Fruit fly (Drosophila melanogaster) whole organism, embryonic: Measurements from ENCODE around the gene lilli.

Source experiments
- Ada2b ChIP-seq: fragments of 200-800 bp; sonication (Bioruptor generic); IDR thresholded peaks from 2 replicates; pipeline ENCODE4 v1.3.6; 2022; ENCODE audit warnings: missing biosample characterization, missing genetic modification characterization
- Atf3 ChIP-seq: fragments of 200-800 bp; sonication (Bioruptor generic); optimal IDR thresholded peaks from 3 replicates; lab custom pipeline; 2016; ENCODE audit warnings: missing biosample characterization, missing genetic modification characterization
- B-H2 ChIP-seq: fragments of 200-800 bp; sonication (Bioruptor generic); optimal IDR thresholded peaks from 2 replicates; lab custom pipeline; 2018; ENCODE audit warnings: missing biosample characterization, mild to moderate bottlenecking, missing genetic modification characterization
- CG10543 ChIP-seq: fragments of 200-800 bp; sonication (Bioruptor generic); optimal IDR thresholded peaks from 3 replicates; lab custom pipeline; 2017; ENCODE audit warnings: missing biosample characterization, mild to moderate bottlenecking, missing genetic modification characterization, moderate library complexity
- CG12219 ChIP-seq: fragments of 200-800 bp; sonication (Bioruptor generic); optimal IDR thresholded peaks from 3 replicates; lab custom pipeline; 2018; ENCODE audit warnings: missing biosample characterization, mild to moderate bottlenecking, missing genetic modification characterization
- CG12299 ChIP-seq: fragments of 200-800 bp; sonication (Bioruptor generic); optimal IDR thresholded peaks from 2 replicates; lab custom pipeline; 2018; ENCODE audit warnings: missing biosample characterization, mild to moderate bottlenecking, missing genetic modification characterization
- CG15696 ChIP-seq: fragments of 200-800 bp; sonication (Bioruptor generic); optimal IDR thresholded peaks from 2 replicates; lab custom pipeline; 2019; ENCODE audit warnings: missing biosample characterization, mild to moderate bottlenecking, missing genetic modification characterization, moderate library complexity
- CG16779 ChIP-seq: fragments of 200-800 bp; sonication (Bioruptor generic); IDR thresholded peaks from 2 replicates; pipeline ENCODE4 v1.3.6; 2022; ENCODE audit warnings: missing biosample characterization, missing genetic modification characterization
- CG17328 ChIP-seq: fragments of 200-800 bp; sonication (Bioruptor generic); IDR thresholded peaks from 2 replicates; pipeline ENCODE4 v1.3.6; 2022; ENCODE audit warnings: missing biosample characterization, missing genetic modification characterization
- CG17568 ChIP-seq: fragments of 200-800 bp; sonication (Bioruptor generic); optimal IDR thresholded peaks from 2 replicates; lab custom pipeline; 2018; ENCODE audit warnings: missing biosample characterization, mild to moderate bottlenecking, missing genetic modification characterization, moderate library complexity
- CG30020 ChIP-seq: fragments of 200-800 bp; optimal IDR thresholded peaks from 2 replicates; lab custom pipeline; 2019; ENCODE audit warnings: missing biosample characterization, mild to moderate bottlenecking, missing genetic modification characterization, moderate library complexity
- CG30403 ChIP-seq: fragments of 200-800 bp; sonication (Bioruptor generic); optimal IDR thresholded peaks from 3 replicates; lab custom pipeline; 2016; ENCODE audit warnings: missing biosample characterization, missing genetic modification characterization
- CG31365 ChIP-seq: fragments of 200-800 bp; sonication (Bioruptor generic); optimal IDR thresholded peaks from 2 replicates; lab custom pipeline; 2018; ENCODE audit warnings: missing biosample characterization, mild to moderate bottlenecking, missing genetic modification characterization
- CG31388 ChIP-seq: fragments of 200-800 bp; sonication (Bioruptor generic); optimal IDR thresholded peaks from 2 replicates; lab custom pipeline; 2016; ENCODE audit warnings: missing biosample characterization, missing genetic modification characterization
- CG4404 ChIP-seq: fragments of 200-800 bp; sonication (Bioruptor generic); IDR thresholded peaks from 2 replicates; pipeline ENCODE4 v1.3.6; 2022; ENCODE audit warnings: missing biosample characterization, missing genetic modification characterization
- CG6689 ChIP-seq: fragments of 200-800 bp; sonication (Bioruptor generic); IDR thresholded peaks from 2 replicates; pipeline ENCODE4 v1.3.6; 2022; ENCODE audit warnings: missing biosample characterization, missing genetic modification characterization
- CG7786 ChIP-seq: fragments of 200-800 bp; sonication (Bioruptor generic); optimal IDR thresholded peaks from 2 replicates; lab custom pipeline; 2016; ENCODE audit warnings: missing biosample characterization, missing genetic modification characterization
- CG8089 ChIP-seq: fragments of 200-800 bp; sonication (Bioruptor generic); optimal IDR thresholded peaks from 3 replicates; lab custom pipeline; 2016; ENCODE audit warnings: missing biosample characterization, missing genetic modification characterization
- CG8290 ChIP-seq, 3 experiments: fragments of 200-800 bp; sonication (Bioruptor generic); optimal IDR thresholded peaks; 2 replicates each; lab custom pipeline; 2016 to 2019; ENCODE audit warnings: missing biosample characterization in 3 of 3, missing genetic modification characterization in 3 of 3, mild to moderate bottlenecking in 2 of 3, moderate library complexity in 1 of 3
- CG8924 ChIP-seq: fragments of 200-800 bp; optimal IDR thresholded peaks from 3 replicates; lab custom pipeline; 2019; ENCODE audit warnings: missing biosample characterization, mild to moderate bottlenecking, missing genetic modification characterization, moderate library complexity
- CG9797 ChIP-seq: fragments of 200-800 bp; sonication (Bioruptor generic); optimal IDR thresholded peaks from 3 replicates; lab custom pipeline; 2018; ENCODE audit warnings: missing biosample characterization, mild to moderate bottlenecking, missing genetic modification characterization
- Dbx ChIP-seq: fragments of 200-800 bp; sonication (Bioruptor generic); IDR thresholded peaks from 3 replicates; pipeline ENCODE4 v1.3.6; 2022; ENCODE audit warnings: missing biosample characterization, missing genetic modification characterization
- Dfd ChIP-seq, 2 experiments: fragments of >200 bp; optimal IDR thresholded peaks; 2 replicates each; lab custom pipeline; 2017; ENCODE audit warnings: missing biosample characterization in 2 of 2, missing genetic modification characterization in 2 of 2
- Dip2 ChIP-seq: fragments of 200-800 bp; sonication (Bioruptor generic); IDR thresholded peaks from 2 replicates; pipeline ENCODE4 v1.3.6; 2022; ENCODE audit warnings: missing biosample characterization, missing genetic modification characterization
- Dref ChIP-seq: fragments of 200-800 bp; sonication (Bioruptor generic); IDR thresholded peaks from 2 replicates; pipeline ENCODE4 v1.3.6; 2022; ENCODE audit warnings: missing biosample characterization, missing genetic modification characterization
- Fer2 ChIP-seq: fragments of 200-800 bp; sonication (Bioruptor generic); optimal IDR thresholded peaks from 2 replicates; lab custom pipeline; 2018; ENCODE audit warnings: missing biosample characterization, mild to moderate bottlenecking, missing genetic modification characterization, moderate library complexity
- HLH3B ChIP-seq: fragments of 200-800 bp; sonication (Bioruptor generic); IDR thresholded peaks from 2 replicates; pipeline ENCODE4 v1.3.6; 2022; ENCODE audit warnings: missing biosample characterization, missing genetic modification characterization
- Hmr ChIP-seq: fragments of 200-800 bp; sonication (Bioruptor generic); optimal IDR thresholded peaks from 3 replicates; lab custom pipeline; 2017; ENCODE audit warnings: mild to moderate bottlenecking, missing biosample characterization, missing genetic modification reagents, missing genetic modification characterization
- NC2β ChIP-seq: fragments of 200-800 bp; sonication (Bioruptor generic); optimal IDR thresholded peaks from 2 replicates; lab custom pipeline; 2016; ENCODE audit warnings: missing biosample characterization, missing genetic modification characterization
- Spps ChIP-seq: fragments of 200-800 bp; sonication (Bioruptor generic); optimal IDR thresholded peaks from 2 replicates; lab custom pipeline; 2018; ENCODE audit warnings: missing biosample characterization, mild to moderate bottlenecking, missing genetic modification characterization
- ato ChIP-seq: fragments of 200-800 bp; sonication (Bioruptor generic); IDR thresholded peaks from 2 replicates; pipeline ENCODE4 v1.3.6; 2022; ENCODE audit warnings: missing biosample characterization, missing genetic modification characterization; ENCODE audit not compliant: partially characterized antibody
- chif ChIP-seq, 2 experiments: fragments of 200-800 bp; sonication (Bioruptor generic); optimal IDR thresholded peaks; 3 replicates each; lab custom pipeline; 2016; ENCODE audit warnings: missing biosample characterization in 2 of 2, missing genetic modification characterization in 2 of 2
- chn ChIP-seq: fragments of 200-800 bp; sonication (Bioruptor generic); optimal IDR thresholded peaks from 2 replicates; lab custom pipeline; 2016; ENCODE audit warnings: missing biosample characterization, missing genetic modification characterization
- corto ChIP-seq: fragments of 200-800 bp; sonication (Bioruptor generic); optimal IDR thresholded peaks from 2 replicates; lab custom pipeline; 2016; ENCODE audit warnings: missing biosample characterization, mild to moderate bottlenecking, missing genetic modification characterization, moderate library complexity
- ewg ChIP-seq: fragments of 200-800 bp; sonication (Bioruptor generic); optimal IDR thresholded peaks from 3 replicates; lab custom pipeline; 2017; ENCODE audit warnings: mild to moderate bottlenecking, missing biosample characterization, missing genetic modification reagents, missing genetic modification characterization
- fd96Cb ChIP-seq: fragments of 200-800 bp; sonication (Bioruptor generic); optimal IDR thresholded peaks from 2 replicates; lab custom pipeline; 2018; ENCODE audit warnings: missing biosample characterization, mild to moderate bottlenecking, missing genetic modification characterization, moderate library complexity
- jumu ChIP-seq: fragments of 200-800 bp; sonication (Bioruptor generic); optimal IDR thresholded peaks from 3 replicates; lab custom pipeline; 2016; ENCODE audit warnings: missing biosample characterization, missing genetic modification characterization
- kah ChIP-seq: fragments of 200-800 bp; sonication (Bioruptor generic); optimal IDR thresholded peaks from 2 replicates; lab custom pipeline; 2018; ENCODE audit warnings: missing biosample characterization, mild to moderate bottlenecking, missing genetic modification characterization
- kni ChIP-seq: fragments of 200-800 bp; sonication (Bioruptor generic); optimal IDR thresholded peaks from 3 replicates; lab custom pipeline; 2017; ENCODE audit warnings: mild to moderate bottlenecking, missing biosample characterization, missing genetic modification reagents, missing genetic modification characterization
- lola ChIP-seq, 3 experiments: fragments of >200 bp in 2 of 3; fragments of 200-800 bp in 1 of 3; sonication (Bioruptor generic) in 1 of 3; optimal IDR thresholded peaks; 2 replicates each; lab custom pipeline; 2017 to 2019; ENCODE audit warnings: missing biosample characterization in 3 of 3, missing genetic modification characterization in 3 of 3, mild to moderate bottlenecking in 1 of 3, moderate library complexity in 1 of 3
- maf-S ChIP-seq: fragments of 200-800 bp; sonication (Bioruptor generic); optimal IDR thresholded peaks from 2 replicates; lab custom pipeline; 2016; ENCODE audit warnings: missing biosample characterization, missing genetic modification characterization
- pan ChIP-seq, 4 experiments: fragments of >200 bp in 3 of 4; fragments of 200-800 bp in 1 of 4; sonication (Bioruptor generic) in 1 of 4; optimal IDR thresholded peaks in 3 of 4; IDR thresholded peaks in 1 of 4; 2 replicates each; pipeline versions ENCODE4 v1.3.6 to Lab custom; 2017 to 2022; ENCODE audit warnings: missing biosample characterization in 2 of 4, missing genetic modification characterization in 2 of 4, mixed read lengths in 1 of 4
- pzg ChIP-seq: fragments of 200-800 bp; sonication (Bioruptor generic); optimal IDR thresholded peaks from 3 replicates; lab custom pipeline; 2018; ENCODE audit warnings: missing biosample characterization, mild to moderate bottlenecking, missing genetic modification characterization, moderate library complexity
- repo ChIP-seq: fragments of 200-800 bp; sonication (Bioruptor generic); optimal IDR thresholded peaks from 2 replicates; lab custom pipeline; 2016; ENCODE audit warnings: missing biosample characterization, missing genetic modification characterization
- schlank ChIP-seq: fragments of 200-800 bp; sonication (Bioruptor generic); optimal IDR thresholded peaks from 2 replicates; lab custom pipeline; 2018; ENCODE audit warnings: missing biosample characterization, mild to moderate bottlenecking, missing genetic modification characterization
- tna ChIP-seq: fragments of 200-800 bp; sonication (Bioruptor generic); IDR thresholded peaks from 2 replicates; pipeline ENCODE4 v1.3.6; 2022; ENCODE audit warnings: missing biosample characterization, missing genetic modification characterization; ENCODE audit not compliant: partially characterized antibody
- vnd ChIP-seq: fragments of 200-800 bp; sonication (Bioruptor generic); IDR thresholded peaks from 3 replicates; pipeline ENCODE4 v1.3.6; 2022; ENCODE audit warnings: missing biosample characterization, missing genetic modification characterization; ENCODE audit not compliant: partially characterized antibody
- zf30C ChIP-seq: fragments of 200-800 bp; sonication (Bioruptor generic); optimal IDR thresholded peaks from 3 replicates; lab custom pipeline; 2018; ENCODE audit warnings: missing biosample characterization, mild to moderate bottlenecking, missing genetic modification characterization

lilli gene

DNA sequence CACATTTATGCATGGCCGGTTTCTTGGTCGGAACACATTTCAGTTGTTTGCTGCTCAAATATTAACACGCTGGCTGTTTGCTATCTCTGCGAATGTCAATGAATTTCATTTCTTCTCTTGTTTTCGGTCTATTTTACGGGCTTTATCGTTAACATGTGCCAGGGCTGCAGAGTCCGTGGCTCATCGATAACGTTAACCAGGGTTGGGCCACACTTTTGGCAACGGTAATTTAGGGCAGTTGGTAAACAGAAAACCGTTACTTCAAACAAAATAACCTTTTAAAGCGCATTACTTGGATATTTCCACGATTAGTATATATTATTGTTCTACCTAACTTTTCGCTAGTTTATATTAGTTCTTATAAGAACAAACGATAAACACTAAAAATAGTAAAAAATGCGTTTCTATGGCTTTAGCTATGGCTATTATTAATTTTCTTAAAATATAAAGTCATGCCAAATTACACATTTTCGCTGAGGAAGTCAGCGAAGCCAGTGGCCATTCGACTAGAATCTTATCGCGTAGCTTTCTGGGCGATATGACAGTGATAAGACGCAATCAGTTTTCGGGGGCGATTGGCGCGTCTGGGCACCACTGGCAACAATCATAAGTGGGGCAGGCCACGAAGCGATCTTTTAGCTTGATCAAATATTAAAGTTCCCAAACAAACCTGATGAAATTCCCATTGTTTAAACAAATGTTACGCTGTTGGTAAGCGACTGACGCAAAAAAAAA lies 2.6 kb upstream of the lilli start (continued):
- TF ChIP-seq ato (GFP tag; lab: Robert Waterston, UW) (no peak), CG30020 (tag; lab: Kevin White, UChicago) (no peak), chn (no peak), Dbx (GFP tag; lab: Robert Waterston, UW) (no peak; the same call in 2 of the 3 replicates), Fer2 (tag; lab: Kevin White, UChicago) (peak; percentile 13), NC2β (GFP tag; lab: Kevin White, UChicago) (no peak), CG8924 (tag; lab: Kevin White, UChicago) (peak; percentile 47), CG31365 (peak; percentile 43), Spps (tag; lab: Kevin White, UChicago) (no peak), Dip2 (GFP tag; lab: Robert Waterston, UW) (no peak), CG8089 (GFP tag; lab: Kevin White, UChicago) (no peak), pzg (GFP tag; lab: Kevin White, UChicago) (peak; percentile 42), lola (GFP tag; optimal IDR thresholded peaks at IDR 0.05; lab: Kevin White, UChicago) (no peak), HLH3B (GFP tag; lab: Robert Waterston, UW) (peak; percentile 4; the same call in 1 of the 2 replicates), vnd (GFP tag; lab: Robert Waterston, UW) (no peak), CG7786 (GFP tag; lab: Kevin White, UChicago) (peak; percentile 17), chif (GFP tag; optimal IDR thresholded peaks at IDR 0.05; lab: Kevin White, UChicago) (peak in 1 of 2 experiments; percentile 4), CG16779 (GFP tag; lab: Robert Waterston, UW) (no peak), CG12299 (tag; lab: Kevin White, UChicago) (peak; percentile 30), B-H2 (GFP tag; lab: Kevin White, UChicago) (peak; percentile 7), corto (no peak), zf30C (no peak), ewg (GFP tag; lab: Kevin White, UChicago) (no peak), kni (GFP tag; lab: Kevin White, UChicago) (peak; percentile 33), Dfd (GFP tag; optimal IDR thresholded peaks at IDR 0.05; lab: Kevin White, UChicago) (no peak), maf-S (GFP tag; lab: Kevin White, UChicago) (no peak), Atf3 (GFP tag; lab: Kevin White, UChicago) (no peak), CG17568 (GFP tag; lab: Kevin White, UChicago) (peak; percentile 73), repo (GFP tag; lab: Kevin White, UChicago) (no peak), CG6689 (GFP tag; lab: Robert Waterston, UW) (peak; percentile 13; the same call in 1 of the 2 replicates), CG10543 (GFP tag; lab: Kevin White, UChicago) (peak; percentile 20), schlank (tag; lab: Kevin White, UChicago) (peak; percentile 19), kah (GFP tag; lab: Kevin White, UChicago) (no peak), tna (no peak), CG31388 (GFP tag; lab: Kevin White, UChicago) (no peak), CG15696 (tag; lab: Kevin White, UChicago) (no peak), pan (optimal IDR thresholded peaks at IDR 0.05; lab: Kevin White, UChicago) (no peak), pan (GFP tag; optimal IDR thresholded peaks at IDR 0.05 in 1 of 2, IDR thresholded peaks at IDR 0.05 in 1 of 2) (no peak), Hmr (GFP tag; lab: Kevin White, UChicago) (peak; percentile 80), CG30403 (GFP tag; lab: Kevin White, UChicago) (peak; percentile 68), Dref (GFP tag; lab: Robert Waterston, UW) (peak; percentile 53), Ada2b (GFP tag; lab: Robert Waterston, UW) (peak; percentile 28; the same call in 1 of the 2 replicates), CG12219 (GFP tag; lab: Kevin White, UChicago) (peak; percentile 25), CG4404 (GFP tag; lab: Robert Waterston, UW) (no peak), fd96Cb (peak; percentile 14), CG9797 (peak; percentile 17), CG8290 (GFP tag; optimal IDR thresholded peaks at IDR 0.05; lab: Kevin White, UChicago) (peak; percentile 4), CG8290 (tag; optimal IDR thresholded peaks at IDR 0.05; lab: Kevin White, UChicago) (peak in 1 of 2 experiments; percentile 73), CG17328 (GFP tag; lab: Robert Waterston, UW) (no peak; the same call in 1 of the 2 replicates), jumu (no peak)
